Worm (Caenorhabditis elegans): ENCODE results near the gene lgc-1.

DNA sequence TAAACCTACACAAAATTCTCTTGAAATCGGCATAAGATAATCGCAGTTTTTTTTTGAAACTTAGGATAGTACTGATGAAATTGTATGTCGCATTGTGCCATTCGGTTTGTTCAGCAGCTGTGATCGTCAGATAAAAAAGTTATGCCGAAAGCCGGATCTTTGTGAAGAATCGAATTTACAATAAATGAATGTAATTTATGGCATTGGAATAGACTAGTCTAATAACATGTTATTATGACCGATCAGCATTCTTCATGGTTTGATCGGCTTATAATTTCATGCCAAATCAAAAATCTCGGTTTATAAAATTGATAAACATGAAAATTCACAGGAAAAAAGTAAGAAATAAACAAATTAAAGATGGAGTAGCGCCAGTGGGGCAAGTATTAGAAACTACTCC is 22.3 kb upstream of the lgc-1 start, which contains the start of gene srw-134:
- TF ChIP-seq snpc-4 (tag; optimal IDR thresholded peaks at IDR 0.05) = no peak
- no peak for TF ChIP-seq nhr-12 (tag; optimal IDR thresholded peaks at IDR 0.05)
- TF ChIP-seq unc-120 (tag; optimal IDR thresholded peaks at IDR 0.05; ENCODE audit: poor library complexity, severe bottlenecking) = no peak
- TF ChIP-seq pha-4 (tag; optimal IDR thresholded peaks at IDR 0.05) = no peak
- TF ChIP-seq tbx-8 (GFP tag; optimal IDR thresholded peaks at IDR 0.05) = no peak
- no peak for TF ChIP-seq mab-5 (tag; optimal IDR thresholded peaks at IDR 0.05)
- TF ChIP-seq nhr-76 (tag; optimal IDR thresholded peaks at IDR 0.05) = no peak
- no peak for TF ChIP-seq nhr-237 (tag; optimal IDR thresholded peaks at IDR 0.05)
- TF ChIP-seq ztf-11 (tag; optimal IDR thresholded peaks at IDR 0.05) = no peak
- no peak for TF ChIP-seq drap-1 (GFP tag; optimal IDR thresholded peaks at IDR 0.05)
- TF ChIP-seq lin-32 (GFP tag; optimal IDR thresholded peaks at IDR 0.05) = no peak

Data from whole organism, mixed stage, embryonic.